Worm (Caenorhabditis elegans) whole organism, L2 larva: ENCODE measurements around the gene anat-1.

Source experiments
- ama-1 ChIP-seq: fragments of 150-350 bp; optimal IDR thresholded peaks from 2 replicates; lab custom pipeline; 2018; ENCODE audit warnings: inconsistent platforms
- fos-1 ChIP-seq: fragments of 150-350 bp; optimal IDR thresholded peaks from 2 replicates; lab custom pipeline; 2014; ENCODE audit warnings: missing biosample characterization, missing genetic modification characterization
- mab-5 ChIP-seq: fragments of 150-350 bp; optimal IDR thresholded peaks from 2 replicates; lab custom pipeline; 2014; ENCODE audit warnings: missing biosample characterization, missing genetic modification characterization

- no peak for TF ChIP-seq fos-1 (tag; lab: Kevin White, UChicago)
- TF ChIP-seq ama-1 = no peak
- TF ChIP-seq mab-5 (tag; lab: Kevin White, UChicago) = no peak
These were observed 22.8 kb downstream of the anat-1 start for ce11 chrIV:6793310-6793966.
